Fruit fly (Drosophila melanogaster) Kc167 (cell line): ENCODE data around the gene Tpc1.

Experiments used
- Myc ChIP-seq: fragments of >200 bp; optimal IDR thresholded peaks from 2 replicates; lab custom pipeline; 2017; ENCODE audit warnings: missing external identifiers
- Sin3A ChIP-seq: fragments of >200 bp; optimal IDR thresholded peaks from 2 replicates; lab custom pipeline; 2018; ENCODE audit warnings: missing external identifiers
- h ChIP-seq: fragments of >200 bp; optimal IDR thresholded peaks from 3 replicates; lab custom pipeline; 2018; ENCODE audit warnings: missing external identifiers
- insv ChIP-seq: fragments of >200 bp; optimal IDR thresholded peaks from 3 replicates; lab custom pipeline; 2018; ENCODE audit warnings: missing external identifiers
- psq ChIP-seq: fragments of >200 bp; optimal IDR thresholded peaks from 2 replicates; lab custom pipeline; 2017; ENCODE audit warnings: missing external identifiers
- ttk ChIP-seq: sonication (Bioruptor generic); optimal IDR thresholded peaks from 2 replicates; lab custom pipeline; 2017; ENCODE audit warnings: missing external identifiers

- no peak for TF ChIP-seq psq (lab: Kevin White, UChicago)
- TF ChIP-seq Sin3A (lab: Kevin White, UChicago): no peak
- TF ChIP-seq ttk (lab: Kevin White, UChicago): no peak
- no peak for TF ChIP-seq Myc (lab: Kevin White, UChicago)
- no peak for TF ChIP-seq h (lab: Kevin White, UChicago)
- no peak for TF ChIP-seq insv (lab: Kevin White, UChicago)
These were observed 4.7 kb upstream of the Tpc1 start for dm6 chr3R:10886462-10887315.
